Fruit fly (Drosophila melanogaster): Measurements from ENCODE around the gene glec.

- no peak for TF ChIP-seq h (optimal IDR thresholded peaks at IDR 0.05)
- TF ChIP-seq Sin3A (optimal IDR thresholded peaks at IDR 0.05): no peak
- TF ChIP-seq psq (optimal IDR thresholded peaks at IDR 0.05): no peak
- TF ChIP-seq ttk (optimal IDR thresholded peaks at IDR 0.05): no peak
Observed at dm6 chr3R:21887588-21888007, 31.5 kb upstream of the glec start.
